Fruit fly (Drosophila melanogaster) whole organism, embryonic: ENCODE data around the gene CG32032.

ENCODE experiments used
- Ada2b ChIP-seq: fragments of 200-800 bp; sonication (Bioruptor generic); IDR thresholded peaks from 2 replicates; pipeline ENCODE4 v1.3.6; 2022; ENCODE audit warnings: missing biosample characterization, missing genetic modification characterization
- CG10543 ChIP-seq: fragments of 200-800 bp; sonication (Bioruptor generic); optimal IDR thresholded peaks from 3 replicates; lab custom pipeline; 2017; ENCODE audit warnings: missing biosample characterization, mild to moderate bottlenecking, missing genetic modification characterization, moderate library complexity
- CG10959 ChIP-seq: fragments of 200-800 bp; sonication (Bioruptor generic); IDR thresholded peaks from 2 replicates; pipeline ENCODE4 v1.3.6; 2022; ENCODE audit warnings: missing biosample characterization, missing genetic modification characterization
- CG11398 ChIP-seq: fragments of 200-800 bp; sonication (Bioruptor generic); optimal IDR thresholded peaks from 2 replicates; lab custom pipeline; 2016; ENCODE audit warnings: missing biosample characterization, missing genetic modification characterization
- CG11560 ChIP-seq: fragments of 200-800 bp; sonication (Bioruptor generic); IDR thresholded peaks from 3 replicates; pipeline ENCODE4 v1.3.6; 2022; ENCODE audit warnings: missing biosample characterization, missing genetic modification characterization
- CG12104 ChIP-seq: fragments of 200-800 bp; sonication (Bioruptor generic); optimal IDR thresholded peaks from 3 replicates; lab custom pipeline; 2016; ENCODE audit warnings: missing biosample characterization, missing genetic modification characterization
- CG12299 ChIP-seq: fragments of 200-800 bp; sonication (Bioruptor generic); optimal IDR thresholded peaks from 2 replicates; lab custom pipeline; 2018; ENCODE audit warnings: missing biosample characterization, mild to moderate bottlenecking, missing genetic modification characterization
- CG1529 ChIP-seq: fragments of 200-800 bp; sonication (Bioruptor generic); optimal IDR thresholded peaks from 3 replicates; lab custom pipeline; 2018; ENCODE audit warnings: missing biosample characterization, missing genetic modification characterization
- CG1602 ChIP-seq: fragments of 200-800 bp; sonication (Bioruptor generic); optimal IDR thresholded peaks from 3 replicates; lab custom pipeline; 2016; ENCODE audit warnings: missing biosample characterization, missing genetic modification characterization
- CG17829 ChIP-seq: fragments of 200-800 bp; optimal IDR thresholded peaks from 2 replicates; lab custom pipeline; 2019; ENCODE audit warnings: missing biosample characterization, mild to moderate bottlenecking, missing genetic modification characterization, moderate library complexity
- CG31365 ChIP-seq: fragments of 200-800 bp; sonication (Bioruptor generic); optimal IDR thresholded peaks from 2 replicates; lab custom pipeline; 2018; ENCODE audit warnings: missing biosample characterization, mild to moderate bottlenecking, missing genetic modification characterization
- CG3163 ChIP-seq: fragments of 200-800 bp; sonication (Bioruptor generic); optimal IDR thresholded peaks from 3 replicates; lab custom pipeline; 2016; ENCODE audit warnings: missing biosample characterization, missing genetic modification characterization
- CG4424 ChIP-seq: fragments of 200-800 bp; sonication (Bioruptor generic); optimal IDR thresholded peaks from 3 replicates; lab custom pipeline; 2016; ENCODE audit warnings: missing biosample characterization, missing genetic modification characterization
- CG4730 ChIP-seq: fragments of 200-800 bp; sonication (Bioruptor generic); IDR thresholded peaks from 2 replicates; pipeline ENCODE4 v1.3.6; 2022; ENCODE audit warnings: missing biosample characterization, missing genetic modification characterization
- CG6854 ChIP-seq: fragments of 200-800 bp; sonication (Bioruptor generic); optimal IDR thresholded peaks from 3 replicates; lab custom pipeline; 2017; ENCODE audit warnings: missing biosample characterization, mild to moderate bottlenecking, missing genetic modification characterization
- CG7556 ChIP-seq: fragments of 200-800 bp; sonication (Bioruptor generic); optimal IDR thresholded peaks from 2 replicates; lab custom pipeline; 2017; ENCODE audit warnings: missing biosample characterization, mild to moderate bottlenecking, missing genetic modification characterization
- CG7987 ChIP-seq: fragments of 200-800 bp; sonication (Bioruptor generic); optimal IDR thresholded peaks from 2 replicates; lab custom pipeline; 2018; ENCODE audit warnings: missing biosample characterization, mild to moderate bottlenecking, missing genetic modification characterization, moderate library complexity
- CG8765 ChIP-seq: fragments of 200-800 bp; sonication (Bioruptor generic); IDR thresholded peaks from 2 replicates; pipeline ENCODE4 v1.3.6; 2022; ENCODE audit warnings: missing biosample characterization, missing genetic modification characterization
- CG9727 ChIP-seq: fragments of 200-800 bp; sonication (Bioruptor generic); optimal IDR thresholded peaks from 3 replicates; lab custom pipeline; 2017; ENCODE audit warnings: missing biosample characterization, mild to moderate bottlenecking, missing genetic modification characterization
- CG9797 ChIP-seq: fragments of 200-800 bp; sonication (Bioruptor generic); optimal IDR thresholded peaks from 3 replicates; lab custom pipeline; 2018; ENCODE audit warnings: missing biosample characterization, mild to moderate bottlenecking, missing genetic modification characterization
- CTCF ChIP-seq: fragments of 200-800 bp; sonication (Bioruptor generic); optimal IDR thresholded peaks from 2 replicates; lab custom pipeline; 2017; ENCODE audit warnings: missing biosample characterization, mild to moderate bottlenecking, missing genetic modification characterization, moderate library complexity
- CkIIα-i1 ChIP-seq: fragments of 200-800 bp; sonication (Bioruptor generic); IDR thresholded peaks from 2 replicates; pipeline ENCODE4 v1.3.6; 2022; ENCODE audit warnings: missing biosample characterization, missing genetic modification characterization
- CrebB ChIP-seq: fragments of 200-800 bp; sonication (Bioruptor generic); optimal IDR thresholded peaks from 3 replicates; lab custom pipeline; 2018; ENCODE audit warnings: missing biosample characterization, mild to moderate bottlenecking, missing genetic modification characterization
- E2f1 ChIP-seq: fragments of 200-800 bp; sonication (Bioruptor generic); IDR thresholded peaks from 2 replicates; pipeline ENCODE4 v1.3.6; 2022; ENCODE audit warnings: missing biosample characterization, missing genetic modification characterization
- HLH3B ChIP-seq: fragments of 200-800 bp; sonication (Bioruptor generic); IDR thresholded peaks from 2 replicates; pipeline ENCODE4 v1.3.6; 2022; ENCODE audit warnings: missing biosample characterization, missing genetic modification characterization
- Hr51 ChIP-seq, 2 experiments: fragments of 200-800 bp; sonication (Bioruptor generic); optimal IDR thresholded peaks; 2 replicates in 1 of 2; 3 replicates in 1 of 2; lab custom pipeline; 2016 to 2018; ENCODE audit warnings: missing biosample characterization in 2 of 2, missing genetic modification characterization in 2 of 2, mild to moderate bottlenecking in 1 of 2, moderate library complexity in 1 of 2
- Jarid2 ChIP-seq: fragments of 200-800 bp; sonication (Bioruptor generic); optimal IDR thresholded peaks from 3 replicates; lab custom pipeline; 2017; ENCODE audit warnings: mild to moderate bottlenecking, missing biosample characterization, missing genetic modification reagents, missing genetic modification characterization
- Kr ChIP-seq: fragments of 200-800 bp; sonication (Bioruptor generic); optimal IDR thresholded peaks from 2 replicates; lab custom pipeline; 2017; ENCODE audit warnings: missing biosample characterization, mild to moderate bottlenecking, missing genetic modification characterization
- NC2α ChIP-seq: fragments of 200-800 bp; sonication (Bioruptor generic); optimal IDR thresholded peaks from 2 replicates; lab custom pipeline; 2016; ENCODE audit warnings: missing biosample characterization, missing genetic modification characterization
- Rfx ChIP-seq: fragments of 200-800 bp; sonication (Bioruptor generic); IDR thresholded peaks from 2 replicates; pipeline ENCODE4 v1.3.6; 2022; ENCODE audit warnings: missing biosample characterization, missing genetic modification characterization
- Sry-β ChIP-seq: fragments of 200-800 bp; sonication (Bioruptor generic); optimal IDR thresholded peaks from 2 replicates; lab custom pipeline; 2018; ENCODE audit warnings: missing biosample characterization, mild to moderate bottlenecking, missing genetic modification characterization, moderate library complexity
- cad ChIP-seq: fragments of >200 bp; optimal IDR thresholded peaks from 2 replicates; lab custom pipeline; 2017; ENCODE audit warnings: missing biosample characterization, missing genetic modification characterization
- ci ChIP-seq: fragments of 200-800 bp; sonication (Bioruptor generic); IDR thresholded peaks from 3 replicates; pipeline ENCODE4 v1.3.6; 2022; ENCODE audit warnings: missing biosample characterization, missing genetic modification characterization
- croc ChIP-seq: fragments of 200-800 bp; sonication (Bioruptor generic); conservative IDR thresholded peaks from 3 replicates; pipeline ENCODE4 v1.3.6; 2022; ENCODE audit warnings: missing biosample characterization, missing genetic modification characterization
- fd102C ChIP-seq: fragments of 200-800 bp; sonication (Bioruptor generic); optimal IDR thresholded peaks from 2 replicates; lab custom pipeline; 2018; ENCODE audit warnings: missing biosample characterization, mild to moderate bottlenecking, missing genetic modification characterization, moderate library complexity
- fd3F ChIP-seq: fragments of 200-800 bp; sonication (Bioruptor generic); optimal IDR thresholded peaks from 2 replicates; lab custom pipeline; 2018; ENCODE audit warnings: missing biosample characterization, mild to moderate bottlenecking, missing genetic modification characterization, moderate library complexity
- gcm ChIP-seq: fragments of 200-800 bp; sonication (Bioruptor generic); optimal IDR thresholded peaks from 2 replicates; lab custom pipeline; 2019; ENCODE audit warnings: missing biosample characterization, mild to moderate bottlenecking, missing genetic modification characterization, moderate library complexity
- grn ChIP-seq: fragments of 200-800 bp; sonication (Bioruptor generic); optimal IDR thresholded peaks from 3 replicates; lab custom pipeline; 2017; ENCODE audit warnings: missing biosample characterization, missing genetic modification characterization
- gsb-n ChIP-seq: fragments of 200-800 bp; sonication (Bioruptor generic); optimal IDR thresholded peaks from 3 replicates; lab custom pipeline; 2018; ENCODE audit warnings: missing biosample characterization, mild to moderate bottlenecking, missing genetic modification characterization
- insv ChIP-seq, 2 experiments: fragments of 200-800 bp; sonication (Bioruptor generic); optimal IDR thresholded peaks; 3 replicates each; lab custom pipeline; 2016 to 2018; ENCODE audit warnings: missing biosample characterization in 2 of 2, missing genetic modification characterization in 2 of 2
- lab ChIP-seq: fragments of 200-800 bp; sonication (Bioruptor generic); optimal IDR thresholded peaks from 3 replicates; lab custom pipeline; 2017; ENCODE audit warnings: missing biosample characterization, missing genetic modification characterization, mild to moderate bottlenecking, moderate library complexity, missing genetic modification reagents
- mirr ChIP-seq: fragments of 200-800 bp; sonication (Bioruptor generic); optimal IDR thresholded peaks from 3 replicates; lab custom pipeline; 2018; ENCODE audit warnings: missing biosample characterization, mild to moderate bottlenecking, missing genetic modification characterization
- psq ChIP-seq: fragments of 200-800 bp; sonication (Bioruptor generic); optimal IDR thresholded peaks from 2 replicates; lab custom pipeline; 2017; ENCODE audit warnings: missing biosample characterization, missing genetic modification characterization
- ranshi ChIP-seq: fragments of 200-800 bp; sonication (Bioruptor generic); IDR thresholded peaks from 2 replicates; pipeline ENCODE4 v1.3.6; 2022; ENCODE audit warnings: missing biosample characterization, missing genetic modification characterization
- run ChIP-seq: fragments of 200-800 bp; sonication (Bioruptor generic); optimal IDR thresholded peaks from 3 replicates; lab custom pipeline; 2018; ENCODE audit warnings: missing biosample characterization, mild to moderate bottlenecking, missing genetic modification characterization
- sens-2 ChIP-seq: fragments of 200-800 bp; sonication (Bioruptor generic); IDR thresholded peaks from 2 replicates; pipeline ENCODE4 v1.3.6; 2022; ENCODE audit warnings: missing biosample characterization, missing genetic modification characterization
- sima ChIP-seq: fragments of 200-800 bp; sonication (Bioruptor generic); optimal IDR thresholded peaks from 2 replicates; lab custom pipeline; 2016; ENCODE audit warnings: missing biosample characterization, missing genetic modification characterization
- sisA ChIP-seq: fragments of 200-800 bp; sonication (Bioruptor generic); IDR thresholded peaks from 2 replicates; pipeline ENCODE4 v1.3.6; 2022; ENCODE audit warnings: missing biosample characterization, missing genetic modification characterization
- toy ChIP-seq: fragments of 200-800 bp; sonication (Bioruptor generic); IDR thresholded peaks from 2 replicates; pipeline ENCODE4 v1.3.6; 2022; ENCODE audit warnings: missing biosample characterization, missing genetic modification characterization
- tup ChIP-seq: fragments of 200-800 bp; sonication (Bioruptor generic); optimal IDR thresholded peaks from 2 replicates; lab custom pipeline; 2016; ENCODE audit warnings: missing biosample characterization, mild to moderate bottlenecking, missing genetic modification characterization, moderate library complexity
- twi ChIP-seq: fragments of 200-800 bp; optimal IDR thresholded peaks from 2 replicates; lab custom pipeline; 2019; ENCODE audit warnings: missing biosample characterization, mild to moderate bottlenecking, missing genetic modification characterization, moderate library complexity
- unc-4 ChIP-seq: fragments of 200-800 bp; sonication (Bioruptor generic); IDR thresholded peaks from 2 replicates; pipeline ENCODE4 v1.3.6; 2022; ENCODE audit warnings: missing biosample characterization, missing genetic modification characterization; ENCODE audit not compliant: partially characterized antibody
- vnd ChIP-seq: fragments of 200-800 bp; sonication (Bioruptor generic); IDR thresholded peaks from 3 replicates; pipeline ENCODE4 v1.3.6; 2022; ENCODE audit warnings: missing biosample characterization, missing genetic modification characterization; ENCODE audit not compliant: partially characterized antibody

CG32032 gene

DNA sequence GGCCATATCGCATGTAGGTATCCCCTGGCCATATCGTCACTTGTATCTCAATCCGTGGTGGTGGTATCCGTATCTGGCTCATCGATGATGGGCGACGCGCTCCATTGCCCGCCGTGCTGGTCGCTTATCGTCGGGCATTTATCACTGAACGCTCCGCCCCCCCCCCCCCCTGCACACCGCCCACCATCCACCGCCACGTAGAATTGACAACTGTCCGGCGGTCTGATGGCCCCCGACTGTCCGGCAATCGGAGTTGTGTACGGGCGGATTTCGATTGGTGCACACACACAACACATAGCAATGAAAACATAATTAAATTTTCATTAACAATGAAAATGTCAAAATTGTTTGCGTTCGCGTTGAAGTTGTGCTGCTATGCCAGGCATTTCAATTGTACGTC, 21.6 kb downstream of the CG32032 start (continued):
- TF ChIP-seq run (no peak), NC2α (no peak), Kr (GFP tag; lab: Kevin White, UChicago) (no peak), CG17829 (no peak), CG31365 (tag; lab: Kevin White, UChicago) (no peak), tup (GFP tag; lab: Kevin White, UChicago) (no peak), CTCF (GFP tag; lab: Kevin White, UChicago) (no peak), unc-4 (GFP tag; lab: Robert Waterston, UW) (no peak), HLH3B (no peak), CG7556 (GFP tag; lab: Kevin White, UChicago) (no peak), CG1602 (GFP tag; lab: Kevin White, UChicago) (no peak), CG4424 (no peak), Hr51 (GFP tag; optimal IDR thresholded peaks at IDR 0.05; lab: Kevin White, UChicago) (no peak), insv (GFP tag; optimal IDR thresholded peaks at IDR 0.05; lab: Kevin White, UChicago) (no peak), fd102C (GFP tag; lab: Kevin White, UChicago) (no peak), CG7987 (GFP tag; lab: Kevin White, UChicago) (no peak), psq (no peak), CG12299 (tag; lab: Kevin White, UChicago) (no peak), gcm (GFP tag; lab: Kevin White, UChicago) (no peak), sens-2 (no peak), vnd (GFP tag; lab: Robert Waterston, UW) (no peak), cad (GFP tag; lab: Kevin White, UChicago) (no peak), ci (GFP tag; lab: Robert Waterston, UW) (peak; percentile 27; the same call in 2 of the 3 replicates), sima (GFP tag; lab: Kevin White, UChicago) (no peak), CG9727 (no peak), Rfx (no peak), sisA (no peak), Ada2b (GFP tag; lab: Robert Waterston, UW) (no peak), lab (GFP tag; lab: Kevin White, UChicago) (peak; percentile 69), Jarid2 (GFP tag; lab: Kevin White, UChicago) (no peak), gsb-n (tag; lab: Kevin White, UChicago) (no peak), CG11398 (GFP tag; lab: Kevin White, UChicago) (no peak), E2f1 (GFP tag; lab: Robert Waterston, UW) (no peak), twi (tag; lab: Kevin White, UChicago) (no peak), CrebB (tag; lab: Kevin White, UChicago) (no peak), fd3F (GFP tag; lab: Kevin White, UChicago) (no peak), mirr (GFP tag; lab: Kevin White, UChicago) (peak; percentile 42), CG6854 (GFP tag; lab: Kevin White, UChicago) (no peak), croc (GFP tag; lab: Robert Waterston, UW) (no peak), CkIIα-i1 (GFP tag; lab: Robert Waterston, UW) (no peak), CG10543 (peak; percentile 11), CG8765 (GFP tag; lab: Robert Waterston, UW) (no peak), toy (GFP tag; lab: Robert Waterston, UW) (no peak), grn (peak; percentile 91), CG4730 (GFP tag; lab: Robert Waterston, UW) (no peak), ranshi (GFP tag; lab: Robert Waterston, UW) (no peak), CG9797 (GFP tag; lab: Kevin White, UChicago) (no peak), CG1529 (GFP tag; lab: Kevin White, UChicago) (no peak), CG10959 (GFP tag; lab: Robert Waterston, UW) (no peak), CG11560 (tag; lab: Robert Waterston, UW) (no peak), Sry-β (GFP tag; lab: Kevin White, UChicago) (no peak), CG12104 (no peak), CG3163 (GFP tag; lab: Kevin White, UChicago) (no peak)
